Fruit fly (Drosophila melanogaster) ovary, adult (tissue): ENCODE data around the gene CG42659.

Experiments
- CG17801 ChIP-seq: fragments of 200-800 bp; optimal IDR thresholded peaks from 2 replicates; lab custom pipeline; 2019; ENCODE audit warnings: missing biosample characterization, mild to moderate bottlenecking, missing genetic modification characterization, moderate library complexity; ENCODE audit not compliant: partially characterized antibody

CG42659 gene

DNA sequence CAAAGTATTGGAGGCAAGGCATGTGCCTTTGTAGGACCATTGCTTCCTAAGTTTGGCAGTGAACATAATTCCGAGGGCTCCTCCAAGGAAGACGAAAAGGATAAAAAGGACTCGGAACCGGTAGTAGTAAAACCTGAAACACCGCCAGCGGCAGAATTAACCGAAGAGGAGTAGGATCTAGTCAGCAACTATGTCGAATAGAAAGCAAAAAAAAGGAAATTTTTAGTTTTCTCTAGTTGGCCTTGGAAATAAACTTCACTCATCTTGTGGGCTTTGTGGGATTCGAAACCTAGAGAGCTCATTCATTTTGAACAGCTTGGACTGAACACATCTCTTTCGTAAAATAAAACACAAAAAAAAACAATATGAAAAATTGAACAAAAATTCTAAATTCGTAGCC is 1.5 kb downstream of the CG42659 start, which contains the start of gene CG31740:
Gene CG31740 (plus strand): TSS at position 301 of the 400 bp plus-strand sequence.
- no peak for TF ChIP-seq CG17801 (GFP tag; lab: Kevin White, UChicago)

DNA sequence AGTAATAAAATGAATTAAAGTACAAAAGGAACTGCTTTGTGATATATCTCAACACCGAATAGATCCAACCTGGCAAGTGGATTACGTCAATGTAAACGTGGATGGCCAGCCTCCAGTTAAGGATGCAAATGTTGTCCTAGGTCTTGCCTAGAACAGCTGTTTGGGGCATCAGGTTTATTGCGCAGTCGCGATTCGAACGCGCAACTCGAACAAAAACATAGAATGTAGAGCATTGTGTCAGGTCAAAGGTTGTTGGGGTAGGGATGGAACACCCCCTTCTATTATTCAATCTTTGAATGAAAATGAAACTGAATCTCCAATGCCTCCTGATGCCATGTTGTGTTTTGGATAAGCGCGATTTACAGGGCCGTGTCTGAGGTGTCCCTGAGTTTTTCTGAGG is 2.5 kb downstream of the CG42659 start:
- no peak for TF ChIP-seq CG17801 (GFP tag; lab: Kevin White, UChicago)

DNA sequence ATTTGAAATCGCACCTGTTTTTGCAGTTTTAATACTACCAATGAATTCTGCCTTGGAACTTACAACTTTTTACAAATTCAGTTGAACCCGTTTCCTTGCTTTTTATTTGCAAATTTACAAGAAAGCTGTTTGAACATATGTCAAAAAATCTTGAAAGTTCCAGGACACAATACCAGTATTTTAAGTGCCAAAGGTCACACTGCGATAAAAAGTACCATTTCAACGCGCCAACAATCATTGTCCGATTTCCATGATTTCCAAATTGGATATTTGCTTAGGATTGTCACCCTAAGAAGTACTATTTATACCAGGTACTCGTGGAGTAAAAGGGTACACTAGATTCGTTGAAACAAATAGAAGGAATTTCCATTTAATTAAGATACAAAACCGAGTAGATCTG is 4.2 kb downstream of the CG42659 start, which contains the start of gene elfless:
Gene elfless (minus strand): TSS at position 101 of the 400 bp plus-strand sequence.
- no peak for TF ChIP-seq CG17801 (GFP tag; lab: Kevin White, UChicago)

DNA sequence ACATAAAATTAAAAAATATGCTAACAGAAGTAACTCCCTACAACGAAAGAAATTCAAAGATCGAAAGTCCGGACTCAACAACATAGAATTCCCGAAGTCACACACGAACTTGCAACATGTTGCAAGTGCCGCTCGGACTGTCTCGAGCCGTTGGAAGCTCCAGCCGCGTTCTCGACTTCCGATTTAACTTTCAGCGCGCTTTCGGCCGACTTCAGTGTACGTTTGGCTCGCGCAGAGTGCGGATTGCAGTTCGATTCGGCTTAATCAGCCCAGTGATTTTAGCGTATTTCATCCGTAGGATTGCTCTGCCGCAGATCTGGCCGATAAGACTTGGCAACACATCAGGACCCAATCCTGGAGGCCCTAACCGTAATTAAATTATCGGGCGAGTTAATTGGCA is 5.0 kb downstream of the CG42659 start, which contains the start of gene rdo:
Gene rdo (plus strand): TSS at position 213 of the 400 bp plus-strand sequence.
- no peak for TF ChIP-seq CG17801 (GFP tag; lab: Kevin White, UChicago)

DNA sequence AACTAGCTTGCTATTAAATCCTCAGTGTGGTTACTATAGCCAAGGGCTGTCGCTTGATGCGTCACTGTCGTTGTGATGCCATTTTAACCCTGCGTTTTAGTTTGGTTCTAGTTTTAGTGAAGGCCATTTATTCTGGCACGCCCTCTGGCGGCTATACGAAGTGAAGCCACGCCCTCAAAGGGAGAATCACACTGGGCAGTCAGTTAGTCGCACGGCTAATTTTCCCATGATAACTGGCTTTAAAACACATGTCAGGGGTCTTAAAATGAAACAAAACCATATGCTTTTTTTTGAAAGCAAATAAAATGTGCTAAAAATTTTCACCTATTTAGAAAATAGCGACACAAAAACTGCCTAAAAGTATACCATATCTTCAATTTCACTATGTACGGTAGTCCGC is 25.6 kb downstream of the CG42659 start:
- no peak for TF ChIP-seq CG17801 (GFP tag; lab: Kevin White, UChicago)
